Worm (Caenorhabditis elegans) whole organism, mixed stage, embryonic: ENCODE data around the gene C15F1.1.

ENCODE experiments used
- cnd-1 ChIP-seq: fragments of 200-800 bp; sonication (Bioruptor generic); optimal IDR thresholded peaks from 2 replicates; lab custom pipeline; 2018; ENCODE audit warnings: mild to moderate bottlenecking, missing genetic modification characterization, missing compliant biosample characterization
- drap-1 ChIP-seq: fragments of 200-800 bp; sonication (Bioruptor generic); optimal IDR thresholded peaks from 3 replicates; lab custom pipeline; 2018; ENCODE audit warnings: mild to moderate bottlenecking, missing genetic modification characterization, missing compliant biosample characterization
- nhr-12 ChIP-seq: fragments of 150-350 bp; optimal IDR thresholded peaks from 2 replicates; lab custom pipeline; 2014; ENCODE audit warnings: missing biosample characterization, missing genetic modification characterization
- nhr-28 ChIP-seq: fragments of 150-350 bp; optimal IDR thresholded peaks from 2 replicates; lab custom pipeline; 2014; ENCODE audit warnings: missing biosample characterization, missing genetic modification characterization
- nhr-76 ChIP-seq: sonication (generic microtip); optimal IDR thresholded peaks from 2 replicates; lab custom pipeline; 2017; ENCODE audit warnings: missing biosample characterization, missing genetic modification characterization
- snpc-4 ChIP-seq: fragments of 150-350 bp; optimal IDR thresholded peaks from 2 replicates; lab custom pipeline; 2014; ENCODE audit warnings: missing biosample characterization, missing genetic modification characterization
- unc-39 ChIP-seq: fragments of 150-350 bp; optimal IDR thresholded peaks from 2 replicates; lab custom pipeline; 2014; ENCODE audit warnings: missing biosample characterization, missing genetic modification characterization

- TF ChIP-seq unc-39 (tag; lab: Kevin White, UChicago) (no peak), nhr-12 (no peak), snpc-4 (tag; lab: Kevin White, UChicago) (no peak), cnd-1 (no peak), drap-1 (GFP tag; lab: Kevin White, UChicago) (no peak), nhr-76 (tag; lab: Kevin White, UChicago) (no peak), nhr-28 (tag; lab: Kevin White, UChicago) (no peak)
These were observed at the start of gene C15F1.1 for ce11 chrII:6989830-6990287.
